Fruit fly (Drosophila melanogaster): ENCODE measurements around the gene EndoU.

EndoU gene

DNA sequence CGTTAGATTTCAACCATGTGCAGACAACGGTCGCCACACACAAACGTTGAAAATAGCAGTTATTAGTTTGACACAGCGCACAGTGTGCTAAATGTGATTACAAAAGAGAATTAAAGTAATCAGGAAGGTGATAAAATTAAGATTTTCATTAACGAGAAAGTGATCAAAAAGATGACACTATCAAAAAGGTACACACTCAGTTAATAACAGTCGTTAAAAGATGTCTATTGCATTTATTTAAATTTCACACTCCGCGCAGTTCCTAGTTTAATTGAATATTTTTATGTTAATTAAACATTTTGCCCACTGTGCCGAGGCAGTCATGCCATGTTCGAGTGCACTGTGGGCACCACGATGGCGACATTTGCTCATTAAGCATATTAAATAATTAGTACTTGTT lies 19.0 kb downstream of the EndoU start (continued):
- TF ChIP-seq sima (GFP tag; optimal IDR thresholded peaks at IDR 0.05) (no peak), Kr (GFP tag; optimal IDR thresholded peaks at IDR 0.05) (no peak), Hr39 (optimal IDR thresholded peaks at IDR 0.05) (no peak), Doc2 (GFP tag; IDR thresholded peaks at IDR 0.05) (no peak), CG4328 (GFP tag; optimal IDR thresholded peaks at IDR 0.05) (no peak), CG31224 (GFP tag; IDR thresholded peaks at IDR 0.05) (no peak), knrl (GFP tag; IDR thresholded peaks at IDR 0.05; ENCODE audit: partially characterized antibody) (no peak), Ssrp (tag; optimal IDR thresholded peaks at IDR 0.05) (peak; percentile 17), NC2β (GFP tag; optimal IDR thresholded peaks at IDR 0.05) (no peak), eve (GFP tag; optimal IDR thresholded peaks at IDR 0.05) (no peak), lbe (GFP tag; optimal IDR thresholded peaks at IDR 0.05) (no peak), fu2 (GFP tag; optimal IDR thresholded peaks at IDR 0.05) (no peak), CG9932 (GFP tag; IDR thresholded peaks at IDR 0.05) (no peak), Spps (tag; optimal IDR thresholded peaks at IDR 0.05) (no peak), Myb (GFP tag; optimal IDR thresholded peaks at IDR 0.05) (no peak), CG14667 (GFP tag; IDR thresholded peaks at IDR 0.05) (no peak), CG14710 (tag; optimal IDR thresholded peaks at IDR 0.05) (no peak), CG32532 (GFP tag; IDR thresholded peaks at IDR 0.05) (no peak; the same call in 1 of the 2 replicates), Stat92E (GFP tag; optimal IDR thresholded peaks at IDR 0.05) (no peak), CG13287 (GFP tag; IDR thresholded peaks at IDR 0.05; ENCODE audit: partially characterized antibody) (no peak), Usf (GFP tag; optimal IDR thresholded peaks at IDR 0.05) (no peak), kay (GFP tag; optimal IDR thresholded peaks at IDR 0.05) (no peak), Blimp-1 (GFP tag; optimal IDR thresholded peaks at IDR 0.05) (peak; percentile 43), Dref (GFP tag; IDR thresholded peaks at IDR 0.05) (no peak), Six4 (GFP tag; optimal IDR thresholded peaks at IDR 0.05) (no peak), CG34224 (GFP tag; IDR thresholded peaks at IDR 0.05; ENCODE audit: partially characterized antibody) (no peak), caup (GFP tag; optimal IDR thresholded peaks at IDR 0.05; ENCODE audit: severe bottlenecking) (no peak), Sox100B (GFP tag; optimal IDR thresholded peaks at IDR 0.05) (no peak), CG18262 (tag; optimal IDR thresholded peaks at IDR 0.05) (peak; percentile 40), CG12071 (GFP tag; optimal IDR thresholded peaks at IDR 0.05) (no peak), CG3838 (GFP tag; optimal IDR thresholded peaks at IDR 0.05) (no peak), Camta (GFP tag; optimal IDR thresholded peaks at IDR 0.05) (no peak), CG16863 (GFP tag; optimal IDR thresholded peaks at IDR 0.05) (no peak), Neu2 (GFP tag; optimal IDR thresholded peaks at IDR 0.05; ENCODE audit: borderline replicate concordance) (no peak), CG14014 (GFP tag; IDR thresholded peaks at IDR 0.05) (no peak), CG6654 (GFP tag; optimal IDR thresholded peaks at IDR 0.05) (no peak), NC2α (GFP tag; optimal IDR thresholded peaks at IDR 0.05) (no peak), HHEX (GFP tag; optimal IDR thresholded peaks at IDR 0.05) (peak; percentile 12), Taf1 (GFP tag; IDR thresholded peaks at IDR 0.05) (no peak), CG10274 (GFP tag; optimal IDR thresholded peaks at IDR 0.05) (no peak), seq (GFP tag; IDR thresholded peaks at IDR 0.05) (no peak; the same call in 1 of the 2 replicates), CG17186 (GFP tag; optimal IDR thresholded peaks at IDR 0.05) (no peak), CG17359 (tag; optimal IDR thresholded peaks at IDR 0.05) (peak; percentile 5), CG10209 (GFP tag; optimal IDR thresholded peaks at IDR 0.05) (peak; percentile 35), CG14965 (GFP tag; optimal IDR thresholded peaks at IDR 0.05; ENCODE audit: borderline replicate concordance) (no peak), BEAF-32 (GFP tag; optimal IDR thresholded peaks at IDR 0.05) (no peak), gcm2 (GFP tag; optimal IDR thresholded peaks at IDR 0.05) (no peak), ara (GFP tag; IDR thresholded peaks at IDR 0.05) (no peak), CG7786 (GFP tag; optimal IDR thresholded peaks at IDR 0.05) (no peak), ac (GFP tag; optimal IDR thresholded peaks at IDR 0.05) (no peak), H15 (GFP tag; IDR thresholded peaks at IDR 0.05) (no peak), ase (GFP tag; IDR thresholded peaks at IDR 0.05) (0 out of 3 replicates have a peak, but pooled peaks have one; percentile 29)
